Fruit fly (Drosophila melanogaster) whole organism: Measurements from ENCODE around the gene CG7191.

Experiments used
- CG8478 ChIP-seq: fragments of >200 bp; optimal IDR thresholded peaks from 2 replicates; lab custom pipeline; 2018; ENCODE audit warnings: inconsistent platforms
- Dll ChIP-seq: fragments of >200 bp; optimal IDR thresholded peaks from 2 replicates; lab custom pipeline; 2017
- EcR ChIP-seq, 2 experiments: fragments of >200 bp; optimal IDR thresholded peaks; 2 replicates each; lab custom pipeline; 2017; ENCODE audit warnings: missing biosample characterization in 2 of 2, missing genetic modification characterization in 2 of 2, missing genetic modification reagents in 2 of 2
- pan ChIP-seq: fragments of >200 bp; optimal IDR thresholded peaks from 2 replicates; lab custom pipeline; 2017
- psq ChIP-seq: fragments of >200 bp; optimal IDR thresholded peaks from 2 replicates; lab custom pipeline; 2017
- usp ChIP-seq: fragments of >200 bp; optimal IDR thresholded peaks from 2 replicates; lab custom pipeline; 2017; ENCODE audit warnings: missing biosample characterization, missing genetic modification characterization, mixed read lengths

The CG7191 gene

DNA sequence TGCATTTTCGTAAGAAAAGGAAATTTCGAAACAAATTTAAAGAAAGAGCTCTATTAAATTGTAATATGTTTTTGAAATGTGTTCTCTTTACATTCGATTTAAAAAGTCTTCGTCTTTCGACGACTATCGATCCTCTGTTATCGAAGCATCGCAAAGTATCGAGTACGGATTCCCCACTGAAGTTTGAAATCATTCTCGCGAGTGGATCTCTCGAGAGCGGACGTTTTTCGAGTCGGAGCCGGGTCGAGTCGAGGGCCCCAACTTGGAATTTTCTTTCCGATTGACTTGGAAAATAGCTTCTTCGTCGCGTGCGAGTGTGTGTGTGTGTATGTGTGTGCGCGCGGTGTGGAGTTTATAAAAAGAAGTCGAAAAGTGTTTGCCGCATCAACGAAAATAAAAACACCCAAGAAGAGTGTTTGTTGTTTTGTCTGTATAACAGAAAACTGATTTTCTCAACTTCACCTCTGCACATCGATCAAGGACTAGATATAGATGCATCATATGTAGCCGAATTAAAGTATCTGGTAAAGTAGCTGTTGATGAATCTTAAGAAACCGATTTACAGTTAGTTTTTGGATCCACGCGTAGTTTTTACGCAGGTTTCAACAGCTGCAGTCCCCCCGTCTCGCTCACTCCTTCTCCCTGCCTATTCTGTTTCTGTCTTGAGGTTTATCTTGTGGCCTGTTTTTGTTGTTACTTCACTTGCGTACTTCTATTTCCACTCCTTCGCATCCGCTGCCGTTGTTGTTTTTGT, 44.0 kb downstream of the CG7191 start, which contains the start of gene LanB1:
LanB1 (plus strand) TSS at position 190 of the 754 bp plus-strand sequence.
- TF ChIP-seq Dll (lab: Kevin White, UChicago) (no peak), CG8478 (lab: Kevin White, UChicago) (no peak), EcR (GFP tag; optimal IDR thresholded peaks at IDR 0.05; lab: Kevin White, UChicago) (no peak), usp (no peak)

dm6 chr2L:7812555-7813339, 45.3 kb downstream of the CG7191 start:
- TF ChIP-seq Dll (lab: Kevin White, UChicago) (no peak), EcR (GFP tag; optimal IDR thresholded peaks at IDR 0.05; lab: Kevin White, UChicago) (no peak), usp (no peak), CG8478 (lab: Kevin White, UChicago) (no peak), psq (no peak), pan (no peak)

DNA sequence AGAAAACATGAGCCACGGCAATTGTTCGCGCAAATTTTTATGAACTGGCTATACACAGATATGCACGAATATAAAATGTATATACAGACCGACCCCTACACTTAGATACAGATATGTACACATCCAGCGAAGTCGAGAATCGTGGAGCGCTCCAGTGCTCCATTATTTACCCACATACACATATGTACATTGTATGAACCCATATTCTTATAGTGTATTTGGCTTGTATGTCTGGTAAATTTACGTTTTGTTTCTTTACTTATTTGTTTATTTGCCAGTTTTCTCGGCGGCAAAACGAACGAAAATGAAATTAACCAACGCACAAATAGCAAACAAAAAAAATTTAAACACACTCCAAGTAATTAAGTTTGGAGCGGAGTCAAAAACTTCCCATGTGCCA, 45.9 kb downstream of the CG7191 start:
- TF ChIP-seq Dll (lab: Kevin White, UChicago) (no peak), pan (no peak), EcR (GFP tag; optimal IDR thresholded peaks at IDR 0.05; lab: Kevin White, UChicago) (no peak), psq (no peak), CG8478 (lab: Kevin White, UChicago) (no peak), usp (no peak)

DNA sequence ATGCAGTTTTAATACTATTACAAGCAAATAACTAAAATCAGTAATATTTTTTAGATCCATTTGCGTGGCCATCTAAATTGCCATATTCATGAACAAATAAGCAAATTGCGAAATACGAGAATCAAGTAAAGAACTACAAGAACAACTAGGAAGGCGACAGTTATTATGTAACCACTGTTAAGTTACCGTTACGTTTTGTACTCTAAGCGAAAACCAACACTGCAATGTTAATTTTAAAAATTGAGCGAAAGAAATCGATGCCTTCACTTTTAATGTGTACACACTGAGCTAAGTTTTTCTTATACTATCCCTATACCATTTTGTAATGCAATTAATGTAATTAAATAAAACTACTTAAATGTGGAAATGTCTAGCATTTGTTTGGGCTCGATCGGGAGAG, 53.0 kb downstream of the CG7191 start:
- no peak for TF ChIP-seq EcR (GFP tag; optimal IDR thresholded peaks at IDR 0.05; lab: Kevin White, UChicago)
- no peak for TF ChIP-seq psq
- no peak for TF ChIP-seq CG8478 (lab: Kevin White, UChicago)
- no peak for TF ChIP-seq usp
- no peak for TF ChIP-seq Dll (lab: Kevin White, UChicago)
- no peak for TF ChIP-seq pan

DNA sequence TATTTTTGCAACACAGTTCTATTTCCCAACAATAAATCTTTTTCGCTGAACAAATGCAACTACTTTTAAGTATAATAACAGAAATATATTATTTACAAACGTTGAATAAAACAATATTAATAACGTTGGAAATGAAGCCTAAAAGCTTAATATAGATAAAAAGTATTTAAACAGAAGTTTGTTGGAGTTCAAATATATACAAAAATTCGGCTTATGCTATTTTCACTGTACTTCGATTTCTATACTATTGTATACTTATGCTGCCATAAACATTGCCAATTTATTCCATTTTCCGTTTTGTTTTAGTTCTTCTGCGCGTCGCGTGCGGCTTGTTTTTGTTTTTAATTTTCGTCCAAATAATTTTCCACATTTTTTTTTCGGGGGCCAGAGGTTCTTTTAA, 53.4 kb downstream of the CG7191 start, which contains the start of gene CG7115:
CG7115 (plus strand) TSS at position 301 of the 400 bp plus-strand sequence.
- TF ChIP-seq Dll (lab: Kevin White, UChicago) (no peak), usp (no peak), EcR (GFP tag; optimal IDR thresholded peaks at IDR 0.05; lab: Kevin White, UChicago) (no peak), pan (no peak), psq (no peak), CG8478 (lab: Kevin White, UChicago) (no peak)

DNA sequence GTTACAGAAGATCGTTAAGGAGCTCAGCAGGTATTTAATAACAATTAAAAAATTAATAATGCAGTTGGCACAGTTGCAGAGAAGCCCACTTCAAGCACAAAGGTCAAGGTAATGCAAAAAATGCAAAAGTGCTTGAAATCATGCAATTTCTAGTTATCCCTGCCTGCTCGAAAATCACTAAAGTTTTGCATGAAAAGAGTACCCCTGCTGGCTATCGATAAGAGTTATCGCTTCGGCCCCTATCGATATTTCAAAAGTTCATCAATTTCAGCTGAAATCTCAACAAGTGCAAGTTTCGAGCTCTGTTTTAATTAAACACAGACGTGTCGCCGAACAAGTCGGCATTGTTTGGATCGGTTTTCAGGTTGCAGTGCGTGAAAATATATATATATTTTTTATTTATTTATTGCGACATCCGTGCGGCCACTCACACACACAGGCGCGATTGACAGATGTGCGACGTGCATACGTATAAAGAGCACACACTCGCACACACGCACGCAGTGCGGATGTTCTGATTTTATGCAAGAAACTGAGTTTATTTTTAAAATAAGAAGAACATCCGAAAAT, 53.9 kb downstream of the CG7191 start:
- TF ChIP-seq pan (no peak), CG8478 (lab: Kevin White, UChicago) (no peak), usp (no peak), EcR (GFP tag; optimal IDR thresholded peaks at IDR 0.05; lab: Kevin White, UChicago) (no peak), psq (no peak), Dll (lab: Kevin White, UChicago) (no peak)
